Fruit fly (Drosophila melanogaster) whole organism, embryonic: ENCODE data around the gene Pgant2.

Source experiments
- ATbp ChIP-seq: fragments of 200-800 bp; sonication (Bioruptor generic); optimal IDR thresholded peaks from 2 replicates; lab custom pipeline; 2017; ENCODE audit warnings: missing biosample characterization, mild to moderate bottlenecking, missing genetic modification characterization, missing genetic modification reagents
- Ada2b ChIP-seq: fragments of 200-800 bp; sonication (Bioruptor generic); IDR thresholded peaks from 2 replicates; pipeline ENCODE4 v1.3.6; 2022; ENCODE audit warnings: missing biosample characterization, missing genetic modification characterization
- Atf-2 ChIP-seq: fragments of 200-800 bp; sonication (Bioruptor generic); optimal IDR thresholded peaks from 2 replicates; lab custom pipeline; 2016; ENCODE audit warnings: missing biosample characterization, missing genetic modification characterization
- CG11456 ChIP-seq: fragments of 200-800 bp; sonication (Bioruptor generic); IDR thresholded peaks from 3 replicates; pipeline ENCODE4 v1.3.6; 2022; ENCODE audit warnings: missing biosample characterization, missing genetic modification characterization
- CG11504 ChIP-seq: fragments of 200-800 bp; sonication (Bioruptor generic); optimal IDR thresholded peaks from 3 replicates; lab custom pipeline; 2019; ENCODE audit warnings: missing biosample characterization, mild to moderate bottlenecking, missing genetic modification characterization, moderate library complexity
- CG13424 ChIP-seq: fragments of 200-800 bp; sonication (Bioruptor generic); optimal IDR thresholded peaks from 2 replicates; lab custom pipeline; 2019; ENCODE audit warnings: missing biosample characterization, mild to moderate bottlenecking, missing genetic modification characterization, moderate library complexity
- CG14667 ChIP-seq: fragments of 200-800 bp; sonication (Bioruptor generic); IDR thresholded peaks from 2 replicates; pipeline ENCODE4 v1.3.6; 2022; ENCODE audit warnings: missing biosample characterization, missing genetic modification characterization
- CG15514 ChIP-seq: fragments of 200-800 bp; sonication (Bioruptor generic); optimal IDR thresholded peaks from 3 replicates; lab custom pipeline; 2017; ENCODE audit warnings: missing biosample characterization, missing genetic modification characterization, mild to moderate bottlenecking, moderate library complexity, missing genetic modification reagents
- CG1647 ChIP-seq: fragments of 200-800 bp; sonication (Bioruptor generic); optimal IDR thresholded peaks from 3 replicates; lab custom pipeline; 2016; ENCODE audit warnings: missing biosample characterization, missing genetic modification characterization
- CG17802 ChIP-seq: fragments of 200-800 bp; sonication (Bioruptor generic); optimal IDR thresholded peaks from 2 replicates; lab custom pipeline; 2018; ENCODE audit warnings: missing biosample characterization, mild to moderate bottlenecking, missing genetic modification characterization, moderate library complexity
- CG17912 ChIP-seq: fragments of 200-800 bp; sonication (Bioruptor generic); optimal IDR thresholded peaks from 2 replicates; lab custom pipeline; 2018; ENCODE audit warnings: missing biosample characterization, mild to moderate bottlenecking, missing genetic modification characterization
- CG3065 ChIP-seq: fragments of 200-800 bp; sonication (Bioruptor generic); optimal IDR thresholded peaks from 2 replicates; lab custom pipeline; 2016; ENCODE audit warnings: missing biosample characterization, missing genetic modification characterization
- CG32532 ChIP-seq: fragments of 200-800 bp; sonication (Bioruptor generic); IDR thresholded peaks from 2 replicates; pipeline ENCODE4 v1.3.6; 2022; ENCODE audit warnings: missing biosample characterization, missing genetic modification characterization
- CG32772 ChIP-seq: fragments of 200-800 bp; sonication (Bioruptor generic); IDR thresholded peaks from 2 replicates; pipeline ENCODE4 v1.3.6; 2022; ENCODE audit warnings: missing biosample characterization, missing genetic modification characterization
- CG3281 ChIP-seq: fragments of 200-800 bp; sonication (Bioruptor generic); optimal IDR thresholded peaks from 3 replicates; lab custom pipeline; 2017; ENCODE audit warnings: missing biosample characterization, mild to moderate bottlenecking, missing genetic modification characterization
- CG34376 ChIP-seq: fragments of 200-800 bp; sonication (Bioruptor generic); optimal IDR thresholded peaks from 2 replicates; lab custom pipeline; 2018; ENCODE audit warnings: missing biosample characterization, mild to moderate bottlenecking, missing genetic modification characterization
- CG3995 ChIP-seq: fragments of 200-800 bp; sonication (Bioruptor generic); optimal IDR thresholded peaks from 3 replicates; lab custom pipeline; 2016; ENCODE audit warnings: missing biosample characterization, missing genetic modification characterization
- CG6813 ChIP-seq: fragments of 200-800 bp; sonication (Bioruptor generic); optimal IDR thresholded peaks from 2 replicates; lab custom pipeline; 2017; ENCODE audit warnings: missing biosample characterization, missing genetic modification characterization, mild to moderate bottlenecking, moderate library complexity, missing genetic modification reagents
- CG7357 ChIP-seq: fragments of 200-800 bp; sonication (Bioruptor generic); IDR thresholded peaks from 3 replicates; pipeline ENCODE4 v1.3.6; 2022; ENCODE audit warnings: missing biosample characterization, missing genetic modification characterization
- CG8478 ChIP-seq: fragments of >200 bp; optimal IDR thresholded peaks from 2 replicates; lab custom pipeline; 2018
- CG8944 ChIP-seq: fragments of 200-800 bp; sonication (Bioruptor generic); optimal IDR thresholded peaks from 3 replicates; lab custom pipeline; 2016; ENCODE audit warnings: missing biosample characterization, missing genetic modification characterization
- Camta ChIP-seq: fragments of 200-800 bp; sonication (Bioruptor generic); optimal IDR thresholded peaks from 2 replicates; lab custom pipeline; 2016; ENCODE audit warnings: missing biosample characterization, missing genetic modification characterization
- Chrac-16 ChIP-seq: fragments of 200-800 bp; sonication (Bioruptor generic); optimal IDR thresholded peaks from 3 replicates; lab custom pipeline; 2016; ENCODE audit warnings: missing biosample characterization, missing genetic modification characterization
- Ets65A ChIP-seq: fragments of 200-800 bp; sonication (Bioruptor generic); peaks from one replicate; lab custom pipeline; 2016; ENCODE audit warnings: missing biosample characterization, missing genetic modification characterization
- HLH3B ChIP-seq: fragments of 200-800 bp; sonication (Bioruptor generic); IDR thresholded peaks from 2 replicates; pipeline ENCODE4 v1.3.6; 2022; ENCODE audit warnings: missing biosample characterization, missing genetic modification characterization
- HLHmδ ChIP-seq: fragments of 200-800 bp; sonication (Bioruptor generic); optimal IDR thresholded peaks from 2 replicates; lab custom pipeline; 2018; ENCODE audit warnings: missing biosample characterization, mild to moderate bottlenecking, missing genetic modification characterization, moderate library complexity
- Hr78 ChIP-seq, 2 experiments: fragments of 200-800 bp in 1 of 2; fragments of >200 bp in 1 of 2; sonication (Bioruptor generic) in 1 of 2; optimal IDR thresholded peaks; 2 replicates each; lab custom pipeline; 2017 to 2019; ENCODE audit warnings: missing biosample characterization in 2 of 2, missing genetic modification characterization in 2 of 2, mild to moderate bottlenecking in 1 of 2, moderate library complexity in 1 of 2
- Med ChIP-seq: fragments of 200-800 bp; sonication (Bioruptor generic); peaks from one replicate; lab custom pipeline; 2016; ENCODE audit warnings: missing biosample characterization, missing genetic modification characterization, mild to moderate bottlenecking, inconsistent platforms, moderate library complexity
- Mes4 ChIP-seq: fragments of 200-800 bp; sonication (Bioruptor generic); optimal IDR thresholded peaks from 2 replicates; lab custom pipeline; 2016; ENCODE audit warnings: missing biosample characterization, missing genetic modification characterization
- Mrtf ChIP-seq: fragments of 200-800 bp; sonication (Bioruptor generic); IDR thresholded peaks from 3 replicates; pipeline ENCODE4 v1.3.6; 2022; ENCODE audit warnings: missing biosample characterization, missing genetic modification characterization
- Spps ChIP-seq: fragments of 200-800 bp; sonication (Bioruptor generic); optimal IDR thresholded peaks from 2 replicates; lab custom pipeline; 2018; ENCODE audit warnings: missing biosample characterization, mild to moderate bottlenecking, missing genetic modification characterization
- Stat92E ChIP-seq, 3 experiments: fragments of >200 bp in 2 of 3; fragments of 200-800 bp in 1 of 3; sonication (Bioruptor generic) in 1 of 3; optimal IDR thresholded peaks; 2 replicates each; lab custom pipeline; 2017 to 2019; ENCODE audit warnings: missing biosample characterization in 3 of 3, missing genetic modification characterization in 3 of 3, mild to moderate bottlenecking in 1 of 3, moderate library complexity in 1 of 3
- Tbp ChIP-seq: fragments of >200 bp; optimal IDR thresholded peaks from 2 replicates; lab custom pipeline; 2018; ENCODE audit warnings: missing biosample characterization, missing genetic modification characterization
- Trl ChIP-seq, 3 experiments: fragments of >200 bp in 2 of 3; fragments of 200-800 bp in 1 of 3; sonication (Bioruptor generic) in 1 of 3; optimal IDR thresholded peaks; 2 replicates in 1 of 3; 3 replicates in 2 of 3; lab custom pipeline; 2016 to 2017; ENCODE audit warnings: missing biosample characterization in 1 of 3, missing genetic modification characterization in 1 of 3
- Xrp1 ChIP-seq: fragments of 200-800 bp; sonication (Bioruptor generic); IDR thresholded peaks from 2 replicates; pipeline ENCODE4 v1.3.6; 2022; ENCODE audit warnings: missing biosample characterization, missing genetic modification characterization
- ash1 ChIP-seq: fragments of 200-800 bp; sonication (Bioruptor generic); optimal IDR thresholded peaks from 2 replicates; lab custom pipeline; 2018; ENCODE audit warnings: missing biosample characterization, mild to moderate bottlenecking, missing genetic modification characterization
- ewg ChIP-seq: fragments of 200-800 bp; sonication (Bioruptor generic); optimal IDR thresholded peaks from 3 replicates; lab custom pipeline; 2017; ENCODE audit warnings: mild to moderate bottlenecking, missing biosample characterization, missing genetic modification reagents, missing genetic modification characterization
- exex ChIP-seq: fragments of 200-800 bp; sonication (Bioruptor generic); optimal IDR thresholded peaks from 4 replicates; lab custom pipeline; 2018; ENCODE audit warnings: missing biosample characterization, mild to moderate bottlenecking, missing genetic modification characterization, moderate library complexity
- fd102C ChIP-seq: fragments of 200-800 bp; sonication (Bioruptor generic); optimal IDR thresholded peaks from 2 replicates; lab custom pipeline; 2018; ENCODE audit warnings: missing biosample characterization, mild to moderate bottlenecking, missing genetic modification characterization, moderate library complexity
- fu2 ChIP-seq: fragments of 200-800 bp; sonication (Bioruptor generic); optimal IDR thresholded peaks from 2 replicates; lab custom pipeline; 2016; ENCODE audit warnings: missing biosample characterization, missing genetic modification characterization
- grau ChIP-seq: fragments of 200-800 bp; optimal IDR thresholded peaks from 3 replicates; lab custom pipeline; 2019; ENCODE audit warnings: missing biosample characterization, mild to moderate bottlenecking, missing genetic modification characterization, moderate library complexity
- gsb ChIP-seq: fragments of 200-800 bp; sonication (Bioruptor generic); IDR thresholded peaks from 2 replicates; pipeline ENCODE4 v1.3.6; 2022; ENCODE audit warnings: missing biosample characterization, missing genetic modification characterization
- ham ChIP-seq: fragments of 200-800 bp; sonication (Bioruptor generic); IDR thresholded peaks from 2 replicates; pipeline ENCODE4 v1.3.6; 2022; ENCODE audit warnings: missing biosample characterization, missing genetic modification characterization
- her ChIP-seq: fragments of 200-800 bp; sonication (Bioruptor generic); optimal IDR thresholded peaks from 2 replicates; lab custom pipeline; 2016; ENCODE audit warnings: missing biosample characterization, missing genetic modification characterization
- klu ChIP-seq: fragments of 200-800 bp; sonication (Bioruptor generic); IDR thresholded peaks from 2 replicates; pipeline ENCODE4 v1.3.6; 2022; ENCODE audit warnings: missing biosample characterization, missing genetic modification characterization
- lab ChIP-seq: fragments of 200-800 bp; sonication (Bioruptor generic); optimal IDR thresholded peaks from 3 replicates; lab custom pipeline; 2017; ENCODE audit warnings: missing biosample characterization, missing genetic modification characterization, mild to moderate bottlenecking, moderate library complexity, missing genetic modification reagents
- lola ChIP-seq, 3 experiments: fragments of >200 bp in 2 of 3; fragments of 200-800 bp in 1 of 3; sonication (Bioruptor generic) in 1 of 3; optimal IDR thresholded peaks; 2 replicates each; lab custom pipeline; 2017 to 2019; ENCODE audit warnings: missing biosample characterization in 3 of 3, missing genetic modification characterization in 3 of 3, mild to moderate bottlenecking in 1 of 3, moderate library complexity in 1 of 3
- nerfin-1 ChIP-seq: fragments of 200-800 bp; sonication (Bioruptor generic); optimal IDR thresholded peaks from 3 replicates; lab custom pipeline; 2019; ENCODE audit warnings: missing biosample characterization, mild to moderate bottlenecking, missing genetic modification characterization, moderate library complexity
- seq ChIP-seq: fragments of 200-800 bp; sonication (Bioruptor generic); IDR thresholded peaks from 2 replicates; pipeline ENCODE4 v1.3.6; 2022; ENCODE audit warnings: missing biosample characterization, missing genetic modification characterization
- so ChIP-seq: fragments of 200-800 bp; sonication (Bioruptor generic); IDR thresholded peaks from 3 replicates; pipeline ENCODE4 v1.3.6; 2022; ENCODE audit warnings: missing biosample characterization, missing genetic modification characterization
- sqz ChIP-seq: fragments of 200-800 bp; sonication (Bioruptor generic); optimal IDR thresholded peaks from 3 replicates; lab custom pipeline; 2018; ENCODE audit warnings: missing biosample characterization, mild to moderate bottlenecking, missing genetic modification characterization
- vvl ChIP-seq: fragments of 200-800 bp; sonication (Bioruptor generic); IDR thresholded peaks from 2 replicates; pipeline ENCODE4 v1.3.6; 2022; ENCODE audit warnings: missing biosample characterization, missing genetic modification characterization
- zen2 ChIP-seq: fragments of 200-800 bp; sonication (Bioruptor generic); IDR thresholded peaks from 3 replicates; pipeline ENCODE4 v1.3.6; 2022; ENCODE audit warnings: missing biosample characterization, missing genetic modification characterization; ENCODE audit not compliant: partially characterized antibody

The Pgant2 gene

dm6 chr2L:3426669-3427232 lies at the start of gene Pgant2:
Pgant2 (minus strand) TSS chr2L:3426719.
- TF ChIP-seq CG6813 (no peak), CG8478 (lab: Kevin White, UChicago) (no peak), ewg (GFP tag; lab: Kevin White, UChicago) (peak; percentile 90), Spps (no peak), CG1647 (no peak), Mrtf (GFP tag; lab: Robert Waterston, UW) (no peak), seq (peak; percentile 77), fu2 (GFP tag; lab: Kevin White, UChicago) (no peak), Med (GFP tag; lab: Kevin White, UChicago) (no peak), fd102C (no peak), grau (tag; lab: Kevin White, UChicago) (no peak), HLHmδ (GFP tag; lab: Kevin White, UChicago) (no peak), CG13424 (tag; lab: Kevin White, UChicago) (no peak), CG11456 (GFP tag; lab: Robert Waterston, UW) (no peak), Ets65A (GFP tag; lab: Kevin White, UChicago) (peak; percentile 31), CG17912 (GFP tag; lab: Kevin White, UChicago) (no peak), her (GFP tag; lab: Kevin White, UChicago) (no peak), CG32772 (peak; percentile 30; the same call in 1 of the 2 replicates), zen2 (0 out of 3 replicates have a peak, but pooled peaks have one; percentile 16), ATbp (GFP tag; lab: Kevin White, UChicago) (no peak), Chrac-16 (GFP tag; lab: Kevin White, UChicago) (no peak), CG15514 (GFP tag; lab: Kevin White, UChicago) (no peak), vvl (GFP tag; lab: Robert Waterston, UW) (0 out of 2 replicates have a peak, but pooled peaks have one; percentile 9), CG3281 (GFP tag; lab: Kevin White, UChicago) (no peak), lola (GFP tag; optimal IDR thresholded peaks at IDR 0.05; lab: Kevin White, UChicago) (no peak), HLH3B (no peak), CG32532 (no peak), CG14667 (GFP tag; lab: Robert Waterston, UW) (no peak), Camta (GFP tag; lab: Kevin White, UChicago) (no peak), CG17802 (no peak), nerfin-1 (tag; lab: Kevin White, UChicago) (peak; percentile 95), so (no peak), CG11504 (tag; lab: Kevin White, UChicago) (no peak), gsb (no peak), sqz (peak; percentile 85), CG3995 (peak; percentile 79), Trl (optimal IDR thresholded peaks at IDR 0.05; lab: Kevin White, UChicago) (peak; percentile 43), Trl (GFP tag; optimal IDR thresholded peaks at IDR 0.05; lab: Kevin White, UChicago) (no peak), Xrp1 (no peak), ham (no peak)

dm6 chr2L:3475948-3476347 lies 49.4 kb upstream of the Pgant2 start:
- TF ChIP-seq ash1 (GFP tag; lab: Kevin White, UChicago): no peak
- peak; percentile 37; the same call in 1 of the 2 replicates for TF ChIP-seq klu (GFP tag; lab: Robert Waterston, UW)
- no peak for TF ChIP-seq Hr78 (GFP tag; optimal IDR thresholded peaks at IDR 0.05; lab: Kevin White, UChicago)
- no peak for TF ChIP-seq CG34376 (GFP tag; lab: Kevin White, UChicago)
- TF ChIP-seq Ada2b (GFP tag; lab: Robert Waterston, UW): peak; percentile 57; the same call in 1 of the 2 replicates
- TF ChIP-seq CG7357: 0 out of 3 replicates have a peak, but pooled peaks have one; percentile 23
- peak; percentile 70 for TF ChIP-seq lab (GFP tag; lab: Kevin White, UChicago)
- TF ChIP-seq Tbp (GFP tag; lab: Kevin White, UChicago): no peak
- TF ChIP-seq Stat92E (GFP tag; optimal IDR thresholded peaks at IDR 0.05; lab: Kevin White, UChicago): no peak
- no peak for TF ChIP-seq Mes4 (GFP tag; lab: Kevin White, UChicago)
- no peak for TF ChIP-seq HLH3B
- TF ChIP-seq CG3065 (GFP tag; lab: Kevin White, UChicago): no peak
- no peak for TF ChIP-seq CG8944 (GFP tag; lab: Kevin White, UChicago)
- no peak for TF ChIP-seq Atf-2 (GFP tag; lab: Kevin White, UChicago)
- peak; percentile 25 for TF ChIP-seq exex
